Fruit fly (Drosophila melanogaster): ENCODE results near the gene Rubicon.

The Rubicon gene

dm6 chrX:8723393-8723987 is 46.6 kb downstream of the Rubicon start (continued):
- TF ChIP-seq Opbp (GFP tag; IDR thresholded peaks at IDR 0.05; ENCODE audit: partially characterized antibody) (no peak), CG6813 (GFP tag; optimal IDR thresholded peaks at IDR 0.05) (no peak), CG31441 (GFP tag; IDR thresholded peaks at IDR 0.05) (peak; percentile 41; the same call in 1 of the 2 replicates), CG10366 (GFP tag; IDR thresholded peaks at IDR 0.05) (no peak), CG14965 (GFP tag; optimal IDR thresholded peaks at IDR 0.05; ENCODE audit: borderline replicate concordance) (no peak), gem (tag; optimal IDR thresholded peaks at IDR 0.05) (peak; percentile 48), wdn (GFP tag; IDR thresholded peaks at IDR 0.05) (no peak), CG8388 (GFP tag; optimal IDR thresholded peaks at IDR 0.05) (peak; percentile 35), CG2875 (GFP tag; optimal IDR thresholded peaks at IDR 0.05) (no peak), CG11695 (GFP tag; IDR thresholded peaks at IDR 0.05) (no peak), CG14710 (tag; optimal IDR thresholded peaks at IDR 0.05) (peak; percentile 24), zen (tag; optimal IDR thresholded peaks at IDR 0.05) (no peak), Blimp-1 (GFP tag; optimal IDR thresholded peaks at IDR 0.05) (peak; percentile 31), CG12942 (GFP tag; optimal IDR thresholded peaks at IDR 0.05) (no peak), Hey (tag; optimal IDR thresholded peaks at IDR 0.05) (peak; percentile 93), Dp (GFP tag; optimal IDR thresholded peaks at IDR 0.05) (no peak), TFAM (GFP tag; optimal IDR thresholded peaks at IDR 0.05) (no peak), odd (GFP tag; optimal IDR thresholded peaks at IDR 0.05) (no peak), CG2129 (GFP tag; IDR thresholded peaks at IDR 0.05; ENCODE audit: partially characterized antibody) (no peak), Sox102F (GFP tag; optimal IDR thresholded peaks at IDR 0.05) (no peak), dmrt99B (tag; optimal IDR thresholded peaks at IDR 0.05) (peak; percentile 12), CG15011 (GFP tag; optimal IDR thresholded peaks at IDR 0.05) (no peak), grn (GFP tag; optimal IDR thresholded peaks at IDR 0.05) (no peak), gsb-n (tag; optimal IDR thresholded peaks at IDR 0.05) (no peak), sens (GFP tag) (peak; percentile 60), H2.0 (GFP tag; IDR thresholded peaks at IDR 0.05) (no peak), CG6254 (GFP tag; optimal IDR thresholded peaks at IDR 0.05) (peak; percentile 9), CG17361 (GFP tag; IDR thresholded peaks at IDR 0.05) (0 out of 3 replicates have a peak, but pooled peaks have one; percentile 21), sc (optimal IDR thresholded peaks at IDR 0.05) (no peak), sc (GFP tag; optimal IDR thresholded peaks at IDR 0.05) (no peak), D (optimal IDR thresholded peaks at IDR 0.05) (no peak), D (GFP tag; optimal IDR thresholded peaks at IDR 0.05) (peak; percentile 3), CG15269 (tag; optimal IDR thresholded peaks at IDR 0.05) (no peak), Hr51 (GFP tag; optimal IDR thresholded peaks at IDR 0.05) (peak in 1 of 2 experiments; percentile 22), CG15479 (GFP tag; optimal IDR thresholded peaks at IDR 0.05) (no peak), onecut (GFP tag; IDR thresholded peaks at IDR 0.05) (no peak), CG9932 (GFP tag; IDR thresholded peaks at IDR 0.05) (no peak), dan (GFP tag; IDR thresholded peaks at IDR 0.05) (no peak), CG10979 (tag; optimal IDR thresholded peaks at IDR 0.05) (peak; percentile 45), CG10959 (GFP tag; IDR thresholded peaks at IDR 0.05) (no peak), CG4424 (GFP tag; optimal IDR thresholded peaks at IDR 0.05) (no peak), CG4404 (GFP tag; IDR thresholded peaks at IDR 0.05) (no peak), trem (tag; optimal IDR thresholded peaks at IDR 0.05) (peak; percentile 20)
